Worm (Caenorhabditis elegans) whole organism, young adult: ENCODE results near the gene wht-3.

ENCODE experiments used
- B0035.1 ChIP-seq: sonication (generic microtip); optimal IDR thresholded peaks from 2 replicates; lab custom pipeline; 2016; ENCODE audit warnings: missing genetic modification characterization, mild to moderate bottlenecking, missing compliant biosample characterization, missing genotype, missing genetic modification reagents
- C17E4.6 ChIP-seq: fragments of 200-800 bp; sonication (Bioruptor generic); IDR thresholded peaks from 2 replicates; pipeline ENCODE4 v1.3.6; 2022; ENCODE audit warnings: missing genetic modification reagents, missing genetic modification characterization, missing compliant biosample characterization
- Y79H2A.3 ChIP-seq: fragments of 200-800 bp; sonication (Bioruptor generic); conservative IDR thresholded peaks from 2 replicates; pipeline ENCODE4 v1.3.6; 2022; ENCODE audit warnings: missing genetic modification reagents, missing genetic modification characterization, missing compliant biosample characterization
- ama-1 ChIP-seq, 3 experiments: fragments of 150-350 bp in 1 of 3; sonication (generic microtip) in 2 of 3; optimal IDR thresholded peaks; 2 replicates each; lab custom pipeline; 2014 to 2018; ENCODE audit warnings: missing biosample characterization in 2 of 3, missing genetic modification characterization in 2 of 3, missing genetic modification reagents in 2 of 3
- egrh-3 ChIP-seq: fragments of 200-800 bp; sonication (Bioruptor generic); IDR thresholded peaks from 2 replicates; pipeline ENCODE4 v1.3.6; 2022; ENCODE audit warnings: missing genetic modification reagents, missing genetic modification characterization, missing compliant biosample characterization
- hmg-1.2 ChIP-seq: fragments of 200-800 bp; sonication (Bioruptor generic); IDR thresholded peaks from 2 replicates; pipeline ENCODE4 v1.3.6; 2022; ENCODE audit warnings: missing genetic modification reagents, missing genetic modification characterization, missing compliant biosample characterization
- lin-35 ChIP-seq, 3 experiments: fragments of 150-350 bp in 2 of 3; sonication (generic microtip) in 1 of 3; optimal IDR thresholded peaks; 2 replicates each; lab custom pipeline; 2014 to 2018; ENCODE audit warnings: missing biosample characterization in 3 of 3, missing genetic modification characterization in 3 of 3, missing genetic modification reagents in 3 of 3
- mel-28 ChIP-seq: sonication (generic microtip); optimal IDR thresholded peaks from 2 replicates; lab custom pipeline; 2016; ENCODE audit warnings: borderline replicate concordance, mild to moderate bottlenecking, missing genetic modification characterization, missing compliant biosample characterization
- mxl-1 ChIP-seq: sonication (generic microtip); optimal IDR thresholded peaks from 2 replicates; lab custom pipeline; 2016; ENCODE audit warnings: missing genetic modification characterization, missing compliant biosample characterization
- nhr-27 ChIP-seq: fragments of 200-800 bp; sonication (Bioruptor generic); optimal IDR thresholded peaks from 2 replicates; lab custom pipeline; 2018; ENCODE audit warnings: mild to moderate bottlenecking, missing genetic modification characterization, moderate library complexity, missing compliant biosample characterization
- pha-4 ChIP-seq: fragments of 150-350 bp; sonication (generic microtip); optimal IDR thresholded peaks from 2 replicates; lab custom pipeline; 2014; ENCODE audit warnings: missing biosample characterization, missing genetic modification reagents, missing genetic modification characterization
- snpc-1.1 ChIP-seq: sonication (generic microtip); optimal IDR thresholded peaks from 2 replicates; lab custom pipeline; 2017; ENCODE audit warnings: missing genetic modification characterization, mild to moderate bottlenecking, missing compliant biosample characterization, antibody characterized with exemption, moderate library complexity, missing genotype, missing genetic modification reagents; ENCODE audit not compliant: insufficient read depth
- ztf-26 ChIP-seq: sonication (generic microtip); optimal IDR thresholded peaks from 2 replicates; lab custom pipeline; 2017; ENCODE audit warnings: missing genetic modification characterization, missing compliant biosample characterization
- ztf-6 ChIP-seq: fragments of 200-800 bp; sonication (Bioruptor generic); IDR thresholded peaks from 2 replicates; pipeline ENCODE4 v1.3.6; 2022; ENCODE audit warnings: missing genetic modification reagents, missing genetic modification characterization, missing compliant biosample characterization

DNA sequence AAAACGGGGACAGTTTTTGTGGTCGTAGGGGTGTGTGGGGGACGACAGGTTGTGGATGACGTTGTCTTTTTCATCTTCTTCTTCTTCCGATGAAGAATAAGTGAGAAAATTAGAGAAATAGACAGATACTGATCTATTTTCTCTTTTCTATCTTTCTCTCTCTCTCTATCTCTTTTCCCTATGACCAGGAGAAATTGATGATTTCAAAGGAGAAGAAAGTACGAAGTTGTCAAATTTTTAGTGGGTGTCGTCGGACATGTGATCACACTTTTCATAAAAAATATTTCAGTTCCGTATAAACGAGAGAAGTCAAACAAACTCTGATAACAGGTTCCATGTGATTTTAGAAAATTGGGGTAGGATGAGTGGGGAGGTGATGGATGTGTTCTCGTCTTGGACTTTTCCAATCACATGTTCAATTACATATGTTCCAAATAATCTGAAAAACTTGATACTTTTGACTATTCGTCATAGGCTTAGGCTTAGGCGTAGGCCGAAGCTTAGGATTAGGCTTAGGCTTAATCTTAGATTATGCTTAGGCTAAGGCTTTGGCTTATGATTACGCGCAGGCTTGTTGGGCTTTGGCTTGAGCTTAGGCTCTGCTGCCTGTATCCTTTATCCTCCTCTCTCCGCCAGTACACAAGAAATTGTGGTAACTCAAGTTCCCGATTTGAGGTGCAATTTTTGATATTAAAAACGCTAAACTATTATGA is 51.4 kb downstream of the wht-3 start:
- TF ChIP-seq nhr-27 (no peak), ama-1 (optimal IDR thresholded peaks at IDR 0.05; lab: Kevin White, UChicago) (no peak), ama-1 (GFP tag; optimal IDR thresholded peaks at IDR 0.05; lab: Kevin White, UChicago) (no peak), lin-35 (GFP tag; optimal IDR thresholded peaks at IDR 0.05; lab: Kevin White, UChicago) (no peak), B0035.1 (tag; lab: Kevin White, UChicago) (no peak), ztf-26 (tag; lab: Kevin White, UChicago) (peak; percentile 78), egrh-3 (GFP tag; lab: Robert Waterston, UW) (no peak), ztf-6 (GFP tag; lab: Robert Waterston, UW) (no peak), C17E4.6 (GFP tag; lab: Robert Waterston, UW) (no peak), mel-28 (no peak), pha-4 (no peak), snpc-1.1 (tag; lab: Kevin White, UChicago) (no peak), Y79H2A.3 (GFP tag; lab: Robert Waterston, UW) (0 out of 2 replicates have a peak, but pooled peaks have one; percentile 13), mxl-1 (no peak), hmg-1.2 (no peak; the same call in 1 of the 2 replicates)
